Worm (Caenorhabditis elegans) whole organism, young adult: Measurements from ENCODE around the gene srg-25.

Source experiments
- B0019.2 ChIP-seq: fragments of 200-800 bp; sonication (Bioruptor generic); conservative IDR thresholded peaks from 2 replicates; pipeline ENCODE4 v1.3.6; 2022; ENCODE audit warnings: missing genetic modification reagents, missing genetic modification characterization, missing compliant biosample characterization
- B0261.1 ChIP-seq: sonication (generic microtip); optimal IDR thresholded peaks from 2 replicates; lab custom pipeline; 2016; ENCODE audit warnings: mild to moderate bottlenecking, missing genetic modification characterization, moderate library complexity, missing compliant biosample characterization
- D2030.7 ChIP-seq: fragments of 200-800 bp; sonication (Bioruptor generic); IDR thresholded peaks from 2 replicates; pipeline ENCODE4 v1.3.6; 2022; ENCODE audit warnings: missing genetic modification reagents, missing genetic modification characterization, missing compliant biosample characterization
- F22D6.2 ChIP-seq: sonication (generic microtip); optimal IDR thresholded peaks from 2 replicates; lab custom pipeline; 2016; ENCODE audit warnings: mild to moderate bottlenecking, missing genetic modification characterization, missing compliant biosample characterization
- F39B2.1 ChIP-seq: fragments of 200-800 bp; sonication (Bioruptor generic); IDR thresholded peaks from 2 replicates; pipeline ENCODE4 v1.3.6; 2022; ENCODE audit warnings: missing genetic modification reagents, missing genetic modification characterization, missing compliant biosample characterization
- T07F8.4 ChIP-seq: sonication (generic microtip); optimal IDR thresholded peaks from 2 replicates; lab custom pipeline; 2016; ENCODE audit warnings: mild to moderate bottlenecking, missing genetic modification characterization, moderate library complexity, missing compliant biosample characterization
- Y53F4B.3 ChIP-seq: fragments of 200-800 bp; sonication (Bioruptor generic); IDR thresholded peaks from 2 replicates; pipeline ENCODE4 v1.3.6; 2022; ENCODE audit warnings: missing genetic modification reagents, missing genetic modification characterization, missing compliant biosample characterization
- Y53G8AR.9 ChIP-seq: fragments of 200-800 bp; sonication (Bioruptor generic); conservative IDR thresholded peaks from 2 replicates; pipeline ENCODE4 v1.3.6; 2022; ENCODE audit warnings: missing genetic modification reagents, missing genetic modification characterization, missing compliant biosample characterization
- Y67H2A.10 ChIP-seq: fragments of 200-800 bp; sonication (Bioruptor generic); conservative IDR thresholded peaks from 2 replicates; pipeline ENCODE4 v1.3.6; 2022; ENCODE audit warnings: missing genetic modification reagents, missing genetic modification characterization, missing compliant biosample characterization
- Y79H2A.3 ChIP-seq: fragments of 200-800 bp; sonication (Bioruptor generic); conservative IDR thresholded peaks from 2 replicates; pipeline ENCODE4 v1.3.6; 2022; ENCODE audit warnings: missing genetic modification reagents, missing genetic modification characterization, missing compliant biosample characterization
- athp-1 ChIP-seq: sonication (generic microtip); optimal IDR thresholded peaks from 2 replicates; lab custom pipeline; 2017; ENCODE audit warnings: mild to moderate bottlenecking, missing genetic modification characterization, missing compliant biosample characterization
- attf-3 ChIP-seq: fragments of 200-800 bp; sonication (Bioruptor generic); conservative IDR thresholded peaks from 2 replicates; pipeline ENCODE4 v1.3.6; 2022; ENCODE audit warnings: missing genetic modification reagents, missing genetic modification characterization, missing compliant biosample characterization
- attf-5 ChIP-seq: fragments of 200-800 bp; sonication (Bioruptor generic); optimal IDR thresholded peaks from 2 replicates; lab custom pipeline; 2018; ENCODE audit warnings: mild to moderate bottlenecking, missing genetic modification characterization, missing compliant biosample characterization
- ceh-100 ChIP-seq: fragments of 200-800 bp; sonication (Bioruptor generic); IDR thresholded peaks from 2 replicates; pipeline ENCODE4 v1.3.6; 2022; ENCODE audit warnings: missing genetic modification reagents, missing genetic modification characterization, missing compliant biosample characterization
- ceh-40 ChIP-seq: fragments of 200-800 bp; sonication (Bioruptor generic); IDR thresholded peaks from 2 replicates; pipeline ENCODE4 v1.3.6; 2022; ENCODE audit warnings: missing genetic modification characterization, missing compliant biosample characterization
- chd-7 ChIP-seq: sonication (generic microtip); optimal IDR thresholded peaks from 2 replicates; lab custom pipeline; 2016; ENCODE audit warnings: mild to moderate bottlenecking, missing genetic modification characterization, moderate library complexity, missing compliant biosample characterization
- die-1 ChIP-seq: sonication (generic microtip); optimal IDR thresholded peaks from 2 replicates; lab custom pipeline; 2016; ENCODE audit warnings: missing genotype, mild to moderate bottlenecking, missing genetic modification characterization, missing compliant biosample characterization
- dox-1 ChIP-seq: fragments of 200-800 bp; sonication (Bioruptor generic); IDR thresholded peaks from 2 replicates; pipeline ENCODE4 v1.3.6; 2022; ENCODE audit warnings: missing genetic modification reagents, missing genetic modification characterization, missing compliant biosample characterization
- dpff-1 ChIP-seq: sonication (generic microtip); optimal IDR thresholded peaks from 2 replicates; lab custom pipeline; 2017; ENCODE audit warnings: mild to moderate bottlenecking, missing genetic modification characterization, missing compliant biosample characterization
- dpl-1 ChIP-seq: fragments of 150-350 bp; optimal IDR thresholded peaks from 2 replicates; lab custom pipeline; 2014; ENCODE audit warnings: missing biosample characterization, missing genetic modification reagents, missing genetic modification characterization
- egl-18 ChIP-seq: fragments of 200-800 bp; sonication (Bioruptor generic); IDR thresholded peaks from 2 replicates; pipeline ENCODE4 v1.3.6; 2022; ENCODE audit warnings: missing genetic modification reagents, missing genetic modification characterization, missing compliant biosample characterization
- egrh-3 ChIP-seq: fragments of 200-800 bp; sonication (Bioruptor generic); IDR thresholded peaks from 2 replicates; pipeline ENCODE4 v1.3.6; 2022; ENCODE audit warnings: missing genetic modification reagents, missing genetic modification characterization, missing compliant biosample characterization
- him-1 ChIP-seq: sonication (generic microtip); optimal IDR thresholded peaks from 2 replicates; lab custom pipeline; 2016; ENCODE audit warnings: missing genotype, missing genetic modification reagents, missing genetic modification characterization, missing compliant biosample characterization
- hlh-26 ChIP-seq: fragments of 200-800 bp; sonication (Bioruptor generic); conservative IDR thresholded peaks from 2 replicates; pipeline ENCODE4 v1.3.6; 2022; ENCODE audit warnings: missing genetic modification reagents, missing genetic modification characterization, missing compliant biosample characterization
- hrde-1 ChIP-seq: sonication (generic microtip); optimal IDR thresholded peaks from 2 replicates; lab custom pipeline; 2016; ENCODE audit warnings: missing genetic modification characterization, mild to moderate bottlenecking, missing compliant biosample characterization, moderate library complexity, missing genotype, missing genetic modification reagents, borderline replicate concordance
- hsf-1 ChIP-seq: fragments of 200-800 bp; sonication (Bioruptor generic); IDR thresholded peaks from 2 replicates; pipeline ENCODE4 v1.3.6; 2022; ENCODE audit warnings: missing genetic modification reagents, missing genetic modification characterization, missing compliant biosample characterization
- let-607 ChIP-seq, 2 experiments: fragments of 200-800 bp in 1 of 2; sonication (Bioruptor generic) in 1 of 2; sonication (generic microtip) in 1 of 2; optimal IDR thresholded peaks; 2 replicates each; lab custom pipeline; 2016 to 2018; ENCODE audit warnings: mild to moderate bottlenecking in 2 of 2, missing compliant biosample characterization in 2 of 2, missing genetic modification characterization in 2 of 2, moderate library complexity in 2 of 2, missing genotype in 1 of 2
- lin-35 ChIP-seq, 3 experiments: fragments of 150-350 bp in 2 of 3; sonication (generic microtip) in 1 of 3; optimal IDR thresholded peaks; 2 replicates each; lab custom pipeline; 2014 to 2018; ENCODE audit warnings: missing biosample characterization in 3 of 3, missing genetic modification characterization in 3 of 3, missing genetic modification reagents in 3 of 3
- lin-54 ChIP-seq: fragments of 200-800 bp; sonication (Bioruptor generic); optimal IDR thresholded peaks from 2 replicates; lab custom pipeline; 2018; ENCODE audit warnings: mild to moderate bottlenecking, missing genetic modification characterization, missing compliant biosample characterization
- nfya-2 ChIP-seq: fragments of 200-800 bp; sonication (Bioruptor generic); IDR thresholded peaks from 2 replicates; pipeline ENCODE4 v1.3.6; 2022; ENCODE audit warnings: missing genetic modification reagents, missing genetic modification characterization, missing compliant biosample characterization
- nhr-179 ChIP-seq: sonication (generic microtip); optimal IDR thresholded peaks from 2 replicates; lab custom pipeline; 2016; ENCODE audit warnings: mild to moderate bottlenecking, missing genetic modification characterization, missing compliant biosample characterization
- sea-2 ChIP-seq: fragments of 200-800 bp; sonication (Bioruptor generic); IDR thresholded peaks from 2 replicates; pipeline ENCODE4 v1.3.6; 2022; ENCODE audit warnings: missing genetic modification characterization, missing compliant biosample characterization
- snpc-1.1 ChIP-seq: sonication (generic microtip); optimal IDR thresholded peaks from 2 replicates; lab custom pipeline; 2017; ENCODE audit warnings: missing genetic modification characterization, mild to moderate bottlenecking, missing compliant biosample characterization, antibody characterized with exemption, moderate library complexity, missing genotype, missing genetic modification reagents; ENCODE audit not compliant: insufficient read depth
- snpc-3.4 ChIP-seq: sonication (generic microtip); optimal IDR thresholded peaks from 2 replicates; lab custom pipeline; 2017; ENCODE audit warnings: missing genetic modification characterization, mild to moderate bottlenecking, missing compliant biosample characterization, antibody characterized with exemption, moderate library complexity, missing genotype, missing genetic modification reagents
- snpc-4 ChIP-seq, 5 experiments: fragments of 150-350 bp in 1 of 5; sonication (generic microtip) in 4 of 5; optimal IDR thresholded peaks; 2 replicates each; lab custom pipeline; 2014 to 2018; ENCODE audit warnings: missing genetic modification characterization in 5 of 5, missing biosample characterization in 3 of 5, antibody characterized with exemption in 2 of 5, mild to moderate bottlenecking in 2 of 5, missing compliant biosample characterization in 2 of 5, missing genotype in 2 of 5, moderate library complexity in 2 of 5, missing genetic modification reagents in 1 of 5
- unc-130 ChIP-seq: sonication (generic microtip); optimal IDR thresholded peaks from 2 replicates; lab custom pipeline; 2016; ENCODE audit warnings: missing genetic modification reagents, missing genetic modification characterization, missing compliant biosample characterization
- ztf-18 ChIP-seq: sonication (generic microtip); optimal IDR thresholded peaks from 2 replicates; lab custom pipeline; 2016; ENCODE audit warnings: missing genotype, mild to moderate bottlenecking, missing genetic modification characterization, missing compliant biosample characterization
- ztf-6 ChIP-seq: fragments of 200-800 bp; sonication (Bioruptor generic); IDR thresholded peaks from 2 replicates; pipeline ENCODE4 v1.3.6; 2022; ENCODE audit warnings: missing genetic modification reagents, missing genetic modification characterization, missing compliant biosample characterization

The srg-25 gene

ce11 chrV:5339497-5339896, 5.8 kb downstream of the srg-25 start, which contains the start of gene srg-27 (continued):
- TF ChIP-seq Y53F4B.3 (GFP tag; lab: Robert Waterston, UW) (no peak), F22D6.2 (tag; lab: Kevin White, UChicago) (no peak), dox-1 (GFP tag; lab: Robert Waterston, UW) (no peak)

- TF ChIP-seq hsf-1 (GFP tag; lab: Robert Waterston, UW) (no peak), attf-5 (GFP tag; lab: Kevin White, UChicago) (no peak), F39B2.1 (GFP tag; lab: Robert Waterston, UW) (no peak)
Measured at ce11 chrV:5336884-5337283, 8.4 kb downstream of the srg-25 start, which contains the start of gene srg-29. srg-29 (plus strand) TSS chrV:5337184.

ce11 chrV:5334588-5334987, 10.7 kb downstream of the srg-25 start, which contains the start of gene srg-28:
srg-28 (plus strand) TSS chrV:5334888.
- TF ChIP-seq snpc-1.1 (tag; lab: Kevin White, UChicago) (no peak), Y79H2A.3 (no peak), dox-1 (GFP tag; lab: Robert Waterston, UW) (no peak), Y53F4B.3 (GFP tag; lab: Robert Waterston, UW) (no peak), lin-35 (GFP tag; optimal IDR thresholded peaks at IDR 0.05; lab: Kevin White, UChicago) (no peak), unc-130 (GFP tag; lab: Kevin White, UChicago) (no peak), athp-1 (tag; lab: Kevin White, UChicago) (no peak), egrh-3 (no peak), hrde-1 (tag; lab: Kevin White, UChicago) (no peak), die-1 (tag; lab: Kevin White, UChicago) (no peak), lin-54 (GFP tag; lab: Kevin White, UChicago) (no peak), ztf-18 (tag; lab: Kevin White, UChicago) (no peak), nfya-2 (GFP tag; lab: Robert Waterston, UW) (no peak), ceh-100 (GFP tag; lab: Robert Waterston, UW) (no peak), snpc-4 (GFP tag; optimal IDR thresholded peaks at IDR 0.05; lab: Kevin White, UChicago) (no peak), snpc-4 (tag; optimal IDR thresholded peaks at IDR 0.05; lab: Kevin White, UChicago) (no peak), snpc-3.4 (tag; lab: Kevin White, UChicago) (no peak), T07F8.4 (tag; lab: Kevin White, UChicago) (no peak), F22D6.2 (tag; lab: Kevin White, UChicago) (no peak)

- TF ChIP-seq ztf-6 (GFP tag; lab: Robert Waterston, UW) (no peak), him-1 (no peak), egl-18 (no peak), Y53G8AR.9 (no peak), Y67H2A.10 (GFP tag; lab: Robert Waterston, UW) (no peak), ceh-40 (GFP tag; lab: Robert Waterston, UW) (no peak), dpl-1 (GFP tag; lab: Kevin White, UChicago) (no peak), sea-2 (GFP tag; lab: Robert Waterston, UW) (no peak), chd-7 (tag; lab: Kevin White, UChicago) (no peak), hlh-26 (no peak), D2030.7 (GFP tag; lab: Robert Waterston, UW) (no peak), B0261.1 (tag; lab: Kevin White, UChicago) (no peak), attf-3 (GFP tag; lab: Robert Waterston, UW) (no peak), hrde-1 (tag; lab: Kevin White, UChicago) (no peak), dpff-1 (no peak), B0019.2 (no peak), nhr-179 (no peak), let-607 (tag; optimal IDR thresholded peaks at IDR 0.05; lab: Kevin White, UChicago) (no peak)
Measured at ce11 chrV:5330967-5331366, 14.4 kb downstream of the srg-25 start, which contains the start of gene srg-26. srg-26 (plus strand) TSS chrV:5331267.
